Fruit fly (Drosophila melanogaster) whole organism, wandering third instar larva: ENCODE measurements around the gene CG44001.

ENCODE experiments used
- CG32264 ChIP-seq: fragments of 200-800 bp; sonication (Bioruptor generic); optimal IDR thresholded peaks from 2 replicates; lab custom pipeline; 2016; ENCODE audit warnings: missing biosample characterization, missing genetic modification characterization
- CG9705 ChIP-seq: fragments of 200-800 bp; sonication (Bioruptor generic); optimal IDR thresholded peaks from 2 replicates; lab custom pipeline; 2018; ENCODE audit warnings: missing biosample characterization, mild to moderate bottlenecking, missing genetic modification characterization
- CrebA ChIP-seq: fragments of 200-800 bp; sonication (Bioruptor generic); optimal IDR thresholded peaks from 2 replicates; lab custom pipeline; 2016; ENCODE audit warnings: missing biosample characterization, mild to moderate bottlenecking, missing genetic modification characterization, borderline replicate concordance
- Dfd ChIP-seq: fragments of >200 bp; optimal IDR thresholded peaks from 2 replicates; lab custom pipeline; 2017; ENCODE audit warnings: missing biosample characterization, missing genetic modification characterization
- Dif ChIP-seq: fragments of 200-275, 200-300 bp; sonication (Bioruptor generic); optimal IDR thresholded peaks from 2 replicates; lab custom pipeline; 2018; ENCODE audit warnings: missing biosample characterization, missing genetic modification characterization; ENCODE audit not compliant: partially characterized antibody
- GATAd ChIP-seq: sonication (Bioruptor generic); optimal IDR thresholded peaks from 2 replicates; lab custom pipeline; 2016; ENCODE audit warnings: missing biosample characterization, missing genetic modification characterization
- HLH106 ChIP-seq: fragments of 200-800 bp; optimal IDR thresholded peaks from 3 replicates; lab custom pipeline; 2019; ENCODE audit warnings: missing biosample characterization, mild to moderate bottlenecking, missing genetic modification characterization, moderate library complexity
- Hnf4 ChIP-seq: fragments of 200-800 bp; sonication (Bioruptor generic); optimal IDR thresholded peaks from 2 replicates; lab custom pipeline; 2016; ENCODE audit warnings: missing biosample characterization, mild to moderate bottlenecking, missing genetic modification characterization
- Hr78 ChIP-seq: fragments of >200 bp; optimal IDR thresholded peaks from 2 replicates; lab custom pipeline; 2017; ENCODE audit warnings: missing biosample characterization, missing genetic modification characterization
- Hr83 ChIP-seq: fragments of 200-300 bp; sonication (Bioruptor generic); optimal IDR thresholded peaks from 2 replicates; lab custom pipeline; 2016; ENCODE audit warnings: missing biosample characterization, mild to moderate bottlenecking, missing genetic modification characterization, moderate library complexity; ENCODE audit not compliant: poor library complexity, severe bottlenecking
- Jra ChIP-seq: sonication (Bioruptor generic); optimal IDR thresholded peaks from 2 replicates; lab custom pipeline; 2016; ENCODE audit warnings: missing biosample characterization, missing genetic modification characterization
- Mio ChIP-seq: sonication (Bioruptor generic); optimal IDR thresholded peaks from 2 replicates; lab custom pipeline; 2016; ENCODE audit warnings: missing biosample characterization, missing genetic modification characterization
- Myc ChIP-seq: fragments of >200 bp; optimal IDR thresholded peaks from 2 replicates; lab custom pipeline; 2017
- N ChIP-seq: fragments of >200 bp; optimal IDR thresholded peaks from 2 replicates; lab custom pipeline; 2018; ENCODE audit warnings: missing biosample characterization, missing external identifiers, missing genetic modification characterization
- OdsH ChIP-seq: fragments of 200-800 bp; sonication (Bioruptor generic); optimal IDR thresholded peaks from 2 replicates; lab custom pipeline; 2016; ENCODE audit warnings: missing biosample characterization, mild to moderate bottlenecking, missing genetic modification characterization
- Rel ChIP-seq, 2 experiments: fragments of 200-800 bp; sonication (Bioruptor generic) in 1 of 2; optimal IDR thresholded peaks; 2 replicates in 1 of 2; 3 replicates in 1 of 2; lab custom pipeline; 2016 to 2019; ENCODE audit warnings: mild to moderate bottlenecking in 2 of 2, missing biosample characterization in 2 of 2, missing genetic modification characterization in 2 of 2, moderate library complexity in 1 of 2
- Sp1 ChIP-seq: fragments of 200-800 bp; sonication (Bioruptor generic); optimal IDR thresholded peaks from 3 replicates; lab custom pipeline; 2019; ENCODE audit warnings: missing biosample characterization, mild to moderate bottlenecking, missing genetic modification characterization, moderate library complexity
- br ChIP-seq: fragments of 200-800 bp; sonication (Bioruptor generic); optimal IDR thresholded peaks from 2 replicates; lab custom pipeline; 2016; ENCODE audit warnings: missing biosample characterization, missing genetic modification characterization
- brk ChIP-seq: fragments of 200-800 bp; sonication (Bioruptor generic); optimal IDR thresholded peaks from 2 replicates; lab custom pipeline; 2016; ENCODE audit warnings: missing biosample characterization, mild to moderate bottlenecking, missing genetic modification characterization
- dl ChIP-seq, 2 experiments: fragments of 175-275, 200-275 bp in 1 of 2; fragments of 200-275 bp in 1 of 2; sonication (Bioruptor generic); optimal IDR thresholded peaks; lab custom pipeline; 2018; ENCODE audit warnings: mild to moderate bottlenecking in 2 of 2, missing biosample characterization in 2 of 2, missing genetic modification characterization in 2 of 2, moderate library complexity in 2 of 2; ENCODE audit not compliant: partially characterized antibody in 2 of 2, insufficient read depth in 1 of 2
- dmrt93B ChIP-seq: fragments of 200-800 bp; sonication (Bioruptor generic); optimal IDR thresholded peaks from 2 replicates; lab custom pipeline; 2018; ENCODE audit warnings: missing biosample characterization, mild to moderate bottlenecking, missing genetic modification characterization
- dsf ChIP-seq: sonication (Bioruptor generic); optimal IDR thresholded peaks from 2 replicates; lab custom pipeline; 2016; ENCODE audit warnings: missing biosample characterization, missing genetic modification characterization, borderline replicate concordance
- ey ChIP-seq: fragments of 200-800 bp; sonication (Bioruptor generic); optimal IDR thresholded peaks from 2 replicates; lab custom pipeline; 2016; ENCODE audit warnings: missing biosample characterization, missing genetic modification characterization
- foxo ChIP-seq, 2 experiments: fragments of 200-800 bp; sonication (Bioruptor generic); optimal IDR thresholded peaks; 2 replicates in 1 of 2; 3 replicates in 1 of 2; lab custom pipeline; 2016 to 2017; ENCODE audit warnings: missing biosample characterization in 2 of 2, missing genetic modification characterization in 2 of 2
- fru ChIP-seq: fragments of 200-800 bp; sonication (Bioruptor generic); optimal IDR thresholded peaks from 3 replicates; lab custom pipeline; 2016; ENCODE audit warnings: missing biosample characterization, mild to moderate bottlenecking, missing genetic modification characterization
- h ChIP-seq: fragments of 200-800 bp; sonication (Bioruptor generic); optimal IDR thresholded peaks from 3 replicates; lab custom pipeline; 2016; ENCODE audit warnings: missing biosample characterization, mild to moderate bottlenecking, missing genetic modification characterization
- jim ChIP-seq: fragments of 175-275, 200-325 bp; sonication (Bioruptor generic); optimal IDR thresholded peaks from 2 replicates; lab custom pipeline; 2016; ENCODE audit warnings: missing biosample characterization, mild to moderate bottlenecking, missing genetic modification characterization
- lola ChIP-seq: fragments of >200 bp; optimal IDR thresholded peaks from 2 replicates; lab custom pipeline; 2017; ENCODE audit warnings: missing biosample characterization, missing genetic modification characterization
- pan ChIP-seq: fragments of >200 bp; optimal IDR thresholded peaks from 2 replicates; lab custom pipeline; 2017
- rgr ChIP-seq: fragments of 200-800 bp; sonication (Bioruptor generic); optimal IDR thresholded peaks from 3 replicates; lab custom pipeline; 2016; ENCODE audit warnings: missing biosample characterization, mild to moderate bottlenecking, missing genetic modification characterization
- sage ChIP-seq: fragments of 200-800 bp; sonication (Bioruptor generic); optimal IDR thresholded peaks from 2 replicates; lab custom pipeline; 2016; ENCODE audit warnings: missing biosample characterization, mild to moderate bottlenecking, missing genetic modification characterization
- tai ChIP-seq: sonication (Bioruptor generic); optimal IDR thresholded peaks from 2 replicates; lab custom pipeline; 2016; ENCODE audit warnings: missing biosample characterization, missing genetic modification characterization
- usp ChIP-seq: fragments of >200 bp; optimal IDR thresholded peaks from 2 replicates; lab custom pipeline; 2017; ENCODE audit warnings: missing biosample characterization, missing genetic modification characterization
- woc ChIP-seq: sonication (Bioruptor generic); optimal IDR thresholded peaks from 2 replicates; lab custom pipeline; 2016; ENCODE audit warnings: missing biosample characterization, mild to moderate bottlenecking, missing genetic modification characterization

Gene CG44001

DNA sequence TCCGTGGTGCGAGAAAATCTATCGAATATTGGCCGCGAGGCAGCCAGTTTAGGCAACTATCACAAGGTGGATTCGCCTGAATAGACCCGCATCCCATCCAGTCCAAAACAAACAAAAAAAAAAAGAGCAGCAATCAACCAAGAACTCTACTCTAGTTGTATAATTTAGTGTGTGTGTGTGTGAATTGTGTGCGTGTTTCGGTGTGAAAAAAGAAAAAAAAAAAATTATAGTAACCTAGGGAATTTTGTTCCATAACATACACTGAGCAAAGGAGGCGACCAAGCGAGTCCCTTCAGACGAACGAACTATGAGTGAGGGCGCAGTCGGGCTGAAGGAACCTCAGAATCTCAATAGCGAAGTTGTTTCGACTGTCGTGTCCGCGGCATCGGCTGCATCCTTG, 3.2 kb downstream of the CG44001 start:
- TF ChIP-seq ey (GFP tag; lab: Kevin White, UChicago), result no peak
- TF ChIP-seq dl (GFP tag; optimal IDR thresholded peaks at IDR 0.05; lab: Kevin White, UChicago; ENCODE audit: insufficient read depth in 1 of 2, partially characterized antibody in 2 of 2), result no peak
- no peak for TF ChIP-seq Dif (GFP tag; lab: Kevin White, UChicago)
- TF ChIP-seq Hnf4 (GFP tag; lab: Kevin White, UChicago), result no peak
- no peak for TF ChIP-seq foxo (GFP tag; optimal IDR thresholded peaks at IDR 0.05; lab: Kevin White, UChicago)
- TF ChIP-seq Sp1 (GFP tag; lab: Kevin White, UChicago), result no peak
- no peak for TF ChIP-seq br
- no peak for TF ChIP-seq rgr (GFP tag; lab: Kevin White, UChicago)
- no peak for TF ChIP-seq CG9705 (GFP tag; lab: Kevin White, UChicago)
- no peak for TF ChIP-seq OdsH (GFP tag; lab: Kevin White, UChicago)
- no peak for TF ChIP-seq Hr83 (GFP tag; lab: Kevin White, UChicago)
- no peak for TF ChIP-seq h (GFP tag; lab: Kevin White, UChicago)
- no peak for TF ChIP-seq Hr78
- TF ChIP-seq Dfd (GFP tag; lab: Kevin White, UChicago), result no peak
- TF ChIP-seq lola (GFP tag; lab: Kevin White, UChicago), result no peak
- TF ChIP-seq Rel (GFP tag; optimal IDR thresholded peaks at IDR 0.05; lab: Kevin White, UChicago), result no peak
- TF ChIP-seq Rel (tag; optimal IDR thresholded peaks at IDR 0.05; lab: Kevin White, UChicago), result no peak

DNA sequence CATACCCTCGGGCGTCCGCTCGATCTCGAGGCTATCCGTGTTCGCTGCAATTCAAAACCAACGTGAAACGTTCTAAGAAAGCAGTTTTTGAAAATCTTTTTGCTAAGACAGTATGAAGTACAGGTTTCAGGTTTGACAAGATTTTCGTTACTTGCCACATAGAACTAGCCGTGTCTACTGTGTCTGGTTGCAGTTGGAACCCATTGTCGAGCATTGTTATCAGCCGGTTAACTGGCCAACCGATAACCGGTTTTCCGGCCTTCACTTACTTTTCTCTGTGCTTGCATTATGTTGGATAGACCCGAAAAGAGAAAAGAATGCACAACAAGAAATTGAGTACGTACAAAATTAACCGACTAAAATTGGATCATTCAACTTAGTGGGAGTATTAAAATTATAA, 6.9 kb downstream of the CG44001 start:
- TF ChIP-seq dmrt93B (GFP tag; lab: Kevin White, UChicago) (no peak), HLH106 (tag; lab: Kevin White, UChicago) (no peak), brk (no peak), CG9705 (GFP tag; lab: Kevin White, UChicago) (no peak), Sp1 (GFP tag; lab: Kevin White, UChicago) (no peak), foxo (GFP tag; optimal IDR thresholded peaks at IDR 0.05; lab: Kevin White, UChicago) (no peak), CrebA (GFP tag; lab: Kevin White, UChicago) (no peak), pan (no peak), CG32264 (GFP tag; lab: Kevin White, UChicago) (no peak), woc (GFP tag; lab: Kevin White, UChicago) (no peak), br (no peak), usp (GFP tag; lab: Kevin White, UChicago) (no peak), GATAd (GFP tag; lab: Kevin White, UChicago) (no peak), fru (GFP tag; lab: Kevin White, UChicago) (no peak), Mio (GFP tag; lab: Kevin White, UChicago) (no peak)
- TF ChIP-seq, all 38 proteins: peak for 0

DNA sequence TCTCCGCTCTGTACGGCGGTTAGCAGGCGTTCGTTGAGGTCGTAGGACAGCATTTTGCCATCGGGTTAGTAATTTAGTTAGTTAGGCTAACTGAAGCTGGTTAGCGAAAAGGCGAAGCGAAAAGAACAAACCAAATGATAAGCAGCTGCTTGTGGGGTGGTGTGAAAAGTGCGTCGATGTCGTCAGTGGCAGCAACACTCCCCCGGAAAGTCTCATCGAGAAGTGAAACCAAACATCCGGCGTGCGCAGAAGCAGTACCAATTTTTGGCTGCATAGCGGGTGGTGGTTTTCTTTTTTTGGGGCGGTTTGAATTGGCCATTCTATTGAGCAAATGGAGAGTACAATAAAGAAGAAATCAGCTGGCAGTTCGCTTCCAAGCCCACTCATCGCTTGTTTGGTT, 7.8 kb downstream of the CG44001 start, which contains the start of gene CG9121:
TSS of gene CG9121 (minus strand) at position 238 of the 400 bp plus-strand sequence.
- TF ChIP-seq Dfd (GFP tag; lab: Kevin White, UChicago) (no peak), foxo (GFP tag; optimal IDR thresholded peaks at IDR 0.05; lab: Kevin White, UChicago) (no peak), lola (GFP tag; lab: Kevin White, UChicago) (no peak), GATAd (GFP tag; lab: Kevin White, UChicago) (no peak), Rel (GFP tag; optimal IDR thresholded peaks at IDR 0.05; lab: Kevin White, UChicago) (no peak), Rel (tag; optimal IDR thresholded peaks at IDR 0.05; lab: Kevin White, UChicago) (no peak), N (GFP tag; lab: Kevin White, UChicago) (no peak), sage (GFP tag; lab: Kevin White, UChicago) (no peak), Hnf4 (GFP tag; lab: Kevin White, UChicago) (no peak), dsf (GFP tag; lab: Kevin White, UChicago) (no peak), jim (GFP tag; lab: Kevin White, UChicago) (no peak), Myc (lab: Kevin White, UChicago) (no peak), Hr83 (GFP tag; lab: Kevin White, UChicago) (no peak), tai (no peak), ey (GFP tag; lab: Kevin White, UChicago) (no peak), Jra (GFP tag; lab: Kevin White, UChicago) (no peak), brk (no peak)
